Worm (Caenorhabditis elegans) whole organism, L1 larva: ENCODE results near the gene R09H10.6.

Experiments
- F16B12.6 ChIP-seq: fragments of 150-350 bp; optimal IDR thresholded peaks from 2 replicates; lab custom pipeline; 2014; ENCODE audit warnings: missing biosample characterization, missing genetic modification characterization
- aha-1 ChIP-seq: fragments of 150-350 bp; optimal IDR thresholded peaks from 2 replicates; lab custom pipeline; 2014; ENCODE audit warnings: missing biosample characterization, missing genetic modification characterization
- ama-1 ChIP-seq: fragments of 150-350 bp; optimal IDR thresholded peaks from 2 replicates; lab custom pipeline; 2014
- blmp-1 ChIP-seq: fragments of 150-350 bp; optimal IDR thresholded peaks from 2 replicates; lab custom pipeline; 2014; ENCODE audit warnings: missing biosample characterization, missing genetic modification characterization
- ceh-63 ChIP-seq: fragments of 200-800 bp; sonication (Bioruptor generic); optimal IDR thresholded peaks from 2 replicates; lab custom pipeline; 2018; ENCODE audit warnings: mild to moderate bottlenecking, missing genetic modification characterization, missing compliant biosample characterization
- ceh-88 ChIP-seq: fragments of 200-800 bp; sonication (Bioruptor generic); IDR thresholded peaks from 2 replicates; pipeline ENCODE4 v1.3.6; 2022; ENCODE audit warnings: missing genetic modification characterization, missing compliant biosample characterization
- ceh-90 ChIP-seq: sonication (generic microtip); optimal IDR thresholded peaks from 2 replicates; lab custom pipeline; 2016; ENCODE audit warnings: missing genetic modification characterization, missing compliant biosample characterization
- dsc-1 ChIP-seq: sonication (generic microtip); optimal IDR thresholded peaks from 2 replicates; lab custom pipeline; 2016; ENCODE audit warnings: mild to moderate bottlenecking, missing genetic modification characterization, missing compliant biosample characterization
- efl-1 ChIP-seq, 4 experiments: fragments of 150-350 bp; optimal IDR thresholded peaks in 3 of 4; peaks in 1 of 4; 1 replicate in 1 of 4; 2 replicates in 3 of 4; lab custom pipeline; 2014; ENCODE audit warnings: missing biosample characterization in 2 of 4, missing genetic modification characterization in 2 of 4, missing genetic modification reagents in 2 of 4
- elt-2 ChIP-seq: sonication (generic microtip); optimal IDR thresholded peaks from 2 replicates; lab custom pipeline; 2016; ENCODE audit warnings: missing genetic modification characterization, mild to moderate bottlenecking, inconsistent platforms, missing compliant biosample characterization, missing genetic modification reagents
- fkh-4 ChIP-seq: sonication (generic microtip); optimal IDR thresholded peaks from 2 replicates; lab custom pipeline; 2016; ENCODE audit warnings: missing compliant biosample characterization, missing genetic modification characterization, borderline replicate concordance
- fkh-8 ChIP-seq: sonication (generic microtip); optimal IDR thresholded peaks from 2 replicates; lab custom pipeline; 2016; ENCODE audit warnings: mild to moderate bottlenecking, missing genetic modification characterization, missing compliant biosample characterization
- hlh-4 ChIP-seq: sonication (generic microtip); optimal IDR thresholded peaks from 2 replicates; lab custom pipeline; 2016; ENCODE audit warnings: mild to moderate bottlenecking, missing genetic modification characterization, missing compliant biosample characterization
- hpl-2 ChIP-seq: fragments of 150-350 bp; optimal IDR thresholded peaks from 2 replicates; lab custom pipeline; 2014; ENCODE audit warnings: missing biosample characterization, missing genetic modification reagents, missing genetic modification characterization
- isw-1 ChIP-seq: fragments of 200-800 bp; sonication (Bioruptor generic); IDR thresholded peaks from 2 replicates; pipeline ENCODE4 v1.3.6; 2022; ENCODE audit warnings: missing genetic modification characterization, missing compliant biosample characterization
- lin-14 ChIP-seq: fragments of 200-800 bp; sonication (Bioruptor generic); optimal IDR thresholded peaks from 2 replicates; lab custom pipeline; 2018; ENCODE audit warnings: mild to moderate bottlenecking, missing genetic modification characterization, moderate library complexity, missing compliant biosample characterization
- lin-15B ChIP-seq: fragments of 150-350 bp; sonication (generic microtip); optimal IDR thresholded peaks from 3 replicates; lab custom pipeline; 2014; ENCODE audit warnings: missing biosample characterization, missing genetic modification characterization
- lsy-2 ChIP-seq, 2 experiments: fragments of 150-350 bp; optimal IDR thresholded peaks; 2 replicates each; lab custom pipeline; 2014; ENCODE audit warnings: missing biosample characterization in 2 of 2, missing genetic modification characterization in 2 of 2
- mab-9 ChIP-seq: fragments of 200-800 bp; sonication (Bioruptor generic); IDR thresholded peaks from 2 replicates; pipeline ENCODE4 v1.3.6; 2022; ENCODE audit warnings: missing genetic modification reagents, missing genetic modification characterization, missing compliant biosample characterization
- mep-1 ChIP-seq: fragments of 150-350 bp; optimal IDR thresholded peaks from 2 replicates; lab custom pipeline; 2014; ENCODE audit warnings: missing biosample characterization, missing genetic modification characterization
- nhr-12 ChIP-seq: sonication (generic microtip); optimal IDR thresholded peaks from 2 replicates; lab custom pipeline; 2017; ENCODE audit warnings: missing biosample characterization, missing genetic modification characterization
- nhr-19 ChIP-seq: fragments of 200-800 bp; sonication (Bioruptor generic); conservative IDR thresholded peaks from 2 replicates; pipeline ENCODE4 v1.3.6; 2022; ENCODE audit warnings: missing genetic modification characterization, missing compliant biosample characterization
- nhr-20 ChIP-seq: sonication (generic microtip); optimal IDR thresholded peaks from 2 replicates; lab custom pipeline; 2016; ENCODE audit warnings: mild to moderate bottlenecking, missing genetic modification characterization, missing compliant biosample characterization
- nhr-28 ChIP-seq: fragments of 150-350 bp; optimal IDR thresholded peaks from 2 replicates; lab custom pipeline; 2014; ENCODE audit warnings: missing biosample characterization, missing genetic modification characterization
- nhr-47 ChIP-seq: sonication (generic microtip); optimal IDR thresholded peaks from 2 replicates; lab custom pipeline; 2016; ENCODE audit warnings: mild to moderate bottlenecking, missing genetic modification characterization, moderate library complexity, missing compliant biosample characterization
- nhr-76 ChIP-seq: sonication (generic microtip); optimal IDR thresholded peaks from 2 replicates; lab custom pipeline; 2017; ENCODE audit warnings: missing biosample characterization, missing genetic modification characterization
- nhr-84 ChIP-seq: sonication (generic microtip); optimal IDR thresholded peaks from 2 replicates; lab custom pipeline; 2017; ENCODE audit warnings: missing biosample characterization, missing genetic modification characterization
- nhr-85 ChIP-seq: sonication (generic microtip); peaks from one replicate; lab custom pipeline; 2016; ENCODE audit warnings: missing genetic modification characterization, inconsistent platforms, missing compliant biosample characterization
- pax-3 ChIP-seq: fragments of 200-800 bp; sonication (Bioruptor generic); optimal IDR thresholded peaks from 2 replicates; lab custom pipeline; 2018; ENCODE audit warnings: mild to moderate bottlenecking, missing genetic modification characterization, moderate library complexity, missing compliant biosample characterization
- rnt-1 ChIP-seq: sonication (generic microtip); optimal IDR thresholded peaks from 2 replicates; lab custom pipeline; 2016; ENCODE audit warnings: mild to moderate bottlenecking, missing genetic modification characterization, moderate library complexity, missing compliant biosample characterization
- snpc-4 ChIP-seq: fragments of 150-350 bp; optimal IDR thresholded peaks from 2 replicates; lab custom pipeline; 2014; ENCODE audit warnings: missing biosample characterization, missing genetic modification characterization
- tlp-1 ChIP-seq: fragments of 150-350 bp; optimal IDR thresholded peaks from 2 replicates; lab custom pipeline; 2014; ENCODE audit warnings: missing biosample characterization, missing genetic modification characterization
- unc-130 ChIP-seq: fragments of 150-350 bp; optimal IDR thresholded peaks from 2 replicates; lab custom pipeline; 2017; ENCODE audit warnings: missing biosample characterization, missing genetic modification characterization, inconsistent platforms
- unc-62 ChIP-seq: fragments of 150-350 bp; optimal IDR thresholded peaks from 2 replicates; lab custom pipeline; 2014; ENCODE audit warnings: missing biosample characterization, missing genetic modification reagents, missing genetic modification characterization
- vab-15 ChIP-seq: sonication (generic microtip); optimal IDR thresholded peaks from 2 replicates; lab custom pipeline; 2017; ENCODE audit warnings: missing genotype, mild to moderate bottlenecking, missing genetic modification characterization, missing compliant biosample characterization
- xbp-1 ChIP-seq: sonication (generic microtip); optimal IDR thresholded peaks from 2 replicates; lab custom pipeline; 2016; ENCODE audit warnings: missing genetic modification characterization, missing compliant biosample characterization
- zag-1 ChIP-seq: fragments of 150-350 bp; optimal IDR thresholded peaks from 2 replicates; lab custom pipeline; 2014; ENCODE audit warnings: missing biosample characterization, missing genetic modification characterization
- zip-4 ChIP-seq: fragments of 200-800 bp; sonication (Bioruptor generic); optimal IDR thresholded peaks from 2 replicates; lab custom pipeline; 2018; ENCODE audit warnings: mild to moderate bottlenecking, missing genetic modification characterization, moderate library complexity, missing compliant biosample characterization

The R09H10.6 gene

DNA sequence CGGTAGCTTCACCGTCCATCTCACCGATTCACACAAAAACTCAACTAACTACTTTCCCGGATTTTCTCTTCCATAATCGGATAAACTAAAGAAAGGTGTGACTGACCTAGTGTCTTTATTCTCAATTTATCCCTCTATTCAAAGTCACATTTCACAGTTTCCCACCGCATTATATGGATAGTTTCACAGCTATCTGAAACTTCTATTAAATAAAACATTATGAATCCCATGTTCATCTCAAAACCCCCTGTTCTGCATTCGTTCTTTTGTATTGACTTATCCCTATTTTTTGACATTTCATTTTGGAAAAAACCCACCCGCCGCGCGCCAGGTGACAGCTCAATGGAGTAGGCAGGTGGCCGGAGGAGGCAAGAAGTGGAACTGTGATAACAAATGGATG lies 40.6 kb upstream of the R09H10.6 start:
- TF ChIP-seq blmp-1 (tag; lab: Kevin White, UChicago) (peak; percentile 8), lin-14 (GFP tag; lab: Kevin White, UChicago) (peak; percentile 35), tlp-1 (tag; lab: Kevin White, UChicago) (no peak)

ce11 chrIV:10570065-10570464 lies 38.3 kb upstream of the R09H10.6 start:
- TF ChIP-seq snpc-4 (tag; lab: Kevin White, UChicago), result no peak
- no peak for TF ChIP-seq tlp-1 (tag; lab: Kevin White, UChicago)
- no peak for TF ChIP-seq ama-1 (lab: Kevin White, UChicago)
- TF ChIP-seq mep-1 (tag; lab: Kevin White, UChicago), result no peak
- no peak for TF ChIP-seq nhr-47 (tag; lab: Kevin White, UChicago)
- no peak for TF ChIP-seq lin-15B (tag; lab: Kevin White, UChicago)
- no peak for TF ChIP-seq nhr-84 (tag; lab: Kevin White, UChicago)
- TF ChIP-seq unc-62 (GFP tag; lab: Kevin White, UChicago), result no peak
- no peak for TF ChIP-seq nhr-20 (tag; lab: Kevin White, UChicago)
- TF ChIP-seq lin-14 (GFP tag; lab: Kevin White, UChicago), result peak; percentile 13
- TF ChIP-seq unc-130 (tag; lab: Kevin White, UChicago), result no peak
- no peak for TF ChIP-seq pax-3 (tag; lab: Kevin White, UChicago)
- TF ChIP-seq blmp-1 (tag; lab: Kevin White, UChicago), result peak; percentile 94
- no peak for TF ChIP-seq zag-1
- TF ChIP-seq nhr-19 (GFP tag; lab: Robert Waterston, UW), result no peak
- no peak for TF ChIP-seq ceh-90 (tag; lab: Kevin White, UChicago)

- TF ChIP-seq nhr-12 (no peak), blmp-1 (tag; lab: Kevin White, UChicago) (peak; percentile 15), efl-1 (optimal IDR thresholded peaks at IDR 0.05; lab: Kevin White, UChicago) (no peak), efl-1 (GFP tag; optimal IDR thresholded peaks at IDR 0.05 in 1 of 2; lab: Kevin White, UChicago) (peak in 1 of 2 experiments; percentile 81)
Observed at ce11 chrIV:10571020-10571419, 37.4 kb upstream of the R09H10.6 start.

DNA sequence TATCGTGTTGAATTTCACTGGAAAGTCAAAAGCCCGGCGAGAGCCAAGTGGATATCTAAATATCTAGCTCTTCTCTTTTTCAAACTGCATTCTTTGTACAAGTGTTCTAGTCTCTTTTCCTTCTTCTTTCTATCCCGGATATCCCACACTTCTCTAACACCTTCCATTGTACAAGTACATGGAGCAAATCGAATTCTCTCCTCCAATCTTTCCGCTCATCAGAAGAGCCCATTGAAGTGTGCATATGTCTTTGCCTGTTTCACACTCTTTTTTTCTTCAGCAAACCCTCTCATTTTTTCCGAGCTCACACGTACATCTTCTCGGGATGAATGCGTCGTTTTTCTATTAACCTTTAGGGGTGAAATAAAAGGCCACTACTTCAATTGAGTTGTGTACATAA lies 34.9 kb upstream of the R09H10.6 start:
- TF ChIP-seq elt-2 (tag; lab: Kevin White, UChicago) (no peak), vab-15 (tag; lab: Kevin White, UChicago) (no peak), zip-4 (GFP tag; lab: Kevin White, UChicago) (no peak), rnt-1 (tag; lab: Kevin White, UChicago) (no peak), F16B12.6 (tag; lab: Kevin White, UChicago) (no peak), lin-14 (GFP tag; lab: Kevin White, UChicago) (peak; percentile 42)

DNA sequence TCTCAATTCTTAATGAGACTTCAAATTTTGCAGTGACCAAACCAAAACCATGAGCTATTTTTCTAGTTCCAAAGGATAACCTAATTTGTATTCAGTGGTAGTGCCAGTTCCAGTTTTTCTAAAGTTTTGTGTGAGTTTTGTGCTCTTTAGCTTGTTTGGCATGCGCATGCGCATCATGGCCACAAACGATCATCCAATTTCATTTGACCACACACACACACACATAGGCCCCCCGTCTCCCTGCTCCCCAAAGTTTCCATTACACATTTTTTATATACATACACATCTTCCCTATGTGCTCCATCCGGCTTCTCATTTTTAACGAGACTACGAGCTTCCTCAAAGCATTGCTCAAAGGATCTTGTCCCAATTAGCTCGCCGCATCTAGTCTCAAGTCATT lies 33.9 kb upstream of the R09H10.6 start:
- no peak for TF ChIP-seq unc-130 (tag; lab: Kevin White, UChicago)
- no peak for TF ChIP-seq hpl-2 (GFP tag; lab: Kevin White, UChicago)
- TF ChIP-seq lin-14 (GFP tag; lab: Kevin White, UChicago), result peak; percentile 52
- no peak for TF ChIP-seq isw-1 (GFP tag; lab: Robert Waterston, UW)
- TF ChIP-seq dsc-1, result peak; percentile 46
- no peak for TF ChIP-seq ceh-88 (GFP tag; lab: Robert Waterston, UW)

ce11 chrIV:10576050-10576449 lies 32.3 kb upstream of the R09H10.6 start, which contains the start of gene efn-2:
TSS of gene efn-2 (plus strand) at chrIV:10576350.
- TF ChIP-seq blmp-1 (tag; lab: Kevin White, UChicago) (peak; percentile 45), nhr-28 (tag; lab: Kevin White, UChicago) (no peak)

ce11 chrIV:10576624-10577023 lies 31.8 kb upstream of the R09H10.6 start:
- TF ChIP-seq ceh-90 (tag; lab: Kevin White, UChicago), result no peak
- no peak for TF ChIP-seq mab-9 (GFP tag; lab: Robert Waterston, UW)
- no peak for TF ChIP-seq vab-15 (tag; lab: Kevin White, UChicago)
- TF ChIP-seq blmp-1 (tag; lab: Kevin White, UChicago), result peak; percentile 54
- no peak for TF ChIP-seq aha-1 (tag; lab: Kevin White, UChicago)
- TF ChIP-seq fkh-8 (tag; lab: Kevin White, UChicago), result no peak
- TF ChIP-seq nhr-47 (tag; lab: Kevin White, UChicago), result no peak
- TF ChIP-seq ceh-63 (GFP tag; lab: Kevin White, UChicago), result no peak
- TF ChIP-seq nhr-76 (tag; lab: Kevin White, UChicago), result no peak
- TF ChIP-seq lsy-2 (tag; optimal IDR thresholded peaks at IDR 0.05; lab: Kevin White, UChicago), result no peak
- no peak for TF ChIP-seq zag-1
- TF ChIP-seq fkh-4 (tag; lab: Kevin White, UChicago), result no peak
- TF ChIP-seq hlh-4, result no peak
- peak; percentile 60 for TF ChIP-seq lin-14 (GFP tag; lab: Kevin White, UChicago)
- TF ChIP-seq nhr-85 (tag; lab: Kevin White, UChicago), result peak; percentile 16
- no peak for TF ChIP-seq xbp-1 (tag; lab: Kevin White, UChicago)
- TF ChIP-seq F16B12.6 (tag; lab: Kevin White, UChicago), result no peak
- no peak for TF ChIP-seq unc-130 (tag; lab: Kevin White, UChicago)
- TF ChIP-seq mep-1 (tag; lab: Kevin White, UChicago), result peak; percentile 14
